Fruit fly (Drosophila melanogaster): ENCODE data around the gene NaPi-III.

NaPi-III gene

DNA sequence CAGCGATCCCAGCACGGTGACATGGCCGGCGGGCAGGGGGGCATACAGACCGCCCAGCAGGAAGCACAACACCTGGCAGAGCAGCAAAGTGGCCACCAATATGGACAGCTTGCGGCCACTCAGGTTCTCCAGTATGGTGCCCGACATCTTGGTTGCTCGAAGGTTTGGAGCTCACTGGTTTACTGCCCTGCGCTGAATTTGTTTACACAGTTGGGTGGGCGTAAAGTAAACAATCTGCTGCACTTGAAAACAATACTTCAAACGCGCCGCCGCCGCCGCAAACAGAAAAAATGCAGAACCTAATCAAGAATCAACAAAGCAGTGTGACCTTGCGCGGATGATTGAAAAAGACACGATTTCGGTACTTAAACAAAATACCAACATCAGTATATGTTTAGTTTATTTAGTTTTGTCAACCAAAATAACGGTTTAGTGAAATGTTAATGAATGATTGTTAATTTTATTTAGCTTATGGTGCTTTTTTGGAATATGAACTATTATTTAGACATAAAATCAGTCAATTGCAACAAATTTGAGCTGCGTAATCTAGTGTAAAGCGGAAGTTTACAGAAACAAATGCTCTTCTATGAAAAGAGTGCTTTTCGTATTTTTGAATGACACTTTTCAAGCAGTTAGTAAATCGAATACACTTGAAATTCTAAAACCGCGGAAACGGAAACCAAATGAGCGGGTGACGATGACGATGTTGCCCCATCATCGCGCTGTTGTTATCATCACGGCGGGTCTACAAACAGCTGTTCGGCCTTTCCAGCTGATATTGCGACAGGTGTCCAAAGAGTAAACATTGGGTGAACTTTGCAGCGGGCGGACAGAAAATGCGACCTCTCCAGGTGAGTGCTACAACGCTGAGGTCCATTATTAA lies 46.4 kb downstream of the NaPi-III start, which contains the start of the genes wls and Adck5:
wls (minus strand) TSS at position 327 of the 883 bp plus-strand sequence.
Adck5 (plus strand) TSS at position 519 of the 883 bp plus-strand sequence.
- no peak for TF ChIP-seq CTCF (optimal IDR thresholded peaks at IDR 0.05)
- TF ChIP-seq CG8478 (optimal IDR thresholded peaks at IDR 0.05), result no peak

DNA sequence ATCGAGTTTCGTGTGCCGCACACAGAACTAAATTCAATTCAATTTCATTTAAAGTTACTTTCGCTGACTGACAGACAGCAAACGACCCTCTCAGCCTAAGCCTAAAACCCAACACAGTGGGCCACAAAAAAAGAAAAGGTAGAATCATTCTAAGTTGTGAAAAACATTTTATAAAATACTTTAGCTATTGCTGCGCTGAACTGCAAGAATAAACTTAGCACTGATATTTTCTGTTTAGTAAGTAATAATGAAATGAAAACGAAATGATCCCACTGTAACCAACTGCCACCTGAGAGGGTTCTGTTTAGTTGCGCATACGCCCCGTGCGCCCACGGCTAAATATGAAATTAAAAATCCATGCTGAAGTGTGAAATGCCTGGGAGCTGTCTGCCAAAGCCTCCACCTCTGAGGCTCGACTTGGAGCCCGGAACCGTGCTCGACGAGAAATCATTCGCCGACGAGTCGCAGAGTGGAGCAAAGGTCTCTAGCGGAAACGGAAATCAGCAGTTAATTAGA lies 50.0 kb downstream of the NaPi-III start, which contains the start of gene CG14142:
CG14142 (plus strand) TSS at position 466 of the 516 bp plus-strand sequence.
- TF ChIP-seq CTCF (optimal IDR thresholded peaks at IDR 0.05) (no peak), CG8478 (optimal IDR thresholded peaks at IDR 0.05) (no peak)

DNA sequence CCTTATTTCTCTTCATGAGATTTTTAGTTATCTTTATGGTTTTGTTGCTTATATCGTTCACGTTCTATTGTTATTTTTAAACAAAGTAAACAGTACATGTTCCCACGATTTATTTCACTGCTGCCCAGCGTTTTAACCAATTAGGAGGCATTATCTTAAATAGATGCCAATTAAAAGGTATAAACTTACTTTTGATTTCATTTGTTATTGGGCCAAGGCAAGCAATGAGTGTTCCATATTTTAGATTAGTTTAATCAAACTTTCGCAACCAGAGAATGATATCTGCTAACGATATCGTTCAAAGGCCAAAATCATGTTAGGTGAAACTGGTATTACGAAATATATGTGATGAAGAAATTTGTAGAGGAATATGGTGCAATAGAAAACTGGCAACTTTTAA lies 59.8 kb downstream of the NaPi-III start:
- TF ChIP-seq CG8478 (optimal IDR thresholded peaks at IDR 0.05) (no peak), CTCF (optimal IDR thresholded peaks at IDR 0.05) (no peak)

DNA sequence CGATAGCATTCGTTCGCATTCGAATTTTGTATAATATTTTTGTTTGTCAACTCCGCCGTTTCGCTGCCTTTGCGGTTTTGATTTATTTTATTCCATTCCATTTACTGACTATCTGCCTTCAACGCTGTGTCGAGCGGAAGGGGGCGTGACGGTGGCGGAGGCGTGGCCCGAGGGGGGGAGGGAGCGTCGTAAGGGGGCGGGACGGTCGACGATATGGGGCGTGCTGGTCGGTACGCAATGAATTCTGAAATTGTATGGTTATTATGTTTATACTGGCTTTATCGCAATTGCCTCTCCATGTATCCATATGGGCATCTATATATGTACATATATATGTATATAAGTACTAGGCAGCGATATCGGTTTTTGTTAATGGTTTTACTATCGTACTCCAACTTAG lies 60.8 kb downstream of the NaPi-III start:
- no peak for TF ChIP-seq CTCF (optimal IDR thresholded peaks at IDR 0.05)
- no peak for TF ChIP-seq CG8478 (optimal IDR thresholded peaks at IDR 0.05)

Data from S2 (cell line).